Fruit fly (Drosophila melanogaster) whole organism, embryonic: ENCODE measurements around the gene tst.

Experiments
- Asciz ChIP-seq: fragments of 200-800 bp; sonication (Bioruptor generic); optimal IDR thresholded peaks from 2 replicates; lab custom pipeline; 2017; ENCODE audit warnings: missing biosample characterization, mild to moderate bottlenecking, missing genetic modification characterization, missing genetic modification reagents
- Bgb ChIP-seq: fragments of 200-800 bp; sonication (Bioruptor generic); IDR thresholded peaks from 2 replicates; pipeline ENCODE4 v1.3.6; 2022; ENCODE audit warnings: missing biosample characterization, missing genetic modification characterization; ENCODE audit not compliant: partially characterized antibody
- CG11723 ChIP-seq: fragments of 200-800 bp; sonication (Bioruptor generic); optimal IDR thresholded peaks from 2 replicates; lab custom pipeline; 2017; ENCODE audit warnings: missing biosample characterization, mild to moderate bottlenecking, missing genetic modification characterization
- CG12155 ChIP-seq: fragments of 200-800 bp; sonication (Bioruptor generic); optimal IDR thresholded peaks from 3 replicates; lab custom pipeline; 2016; ENCODE audit warnings: missing biosample characterization, missing genetic modification characterization
- CG12769 ChIP-seq: fragments of 200-800 bp; sonication (Bioruptor generic); optimal IDR thresholded peaks from 2 replicates; lab custom pipeline; 2019; ENCODE audit warnings: missing biosample characterization, mild to moderate bottlenecking, missing genetic modification characterization, moderate library complexity
- CG13424 ChIP-seq: fragments of 200-800 bp; sonication (Bioruptor generic); optimal IDR thresholded peaks from 2 replicates; lab custom pipeline; 2019; ENCODE audit warnings: missing biosample characterization, mild to moderate bottlenecking, missing genetic modification characterization, moderate library complexity
- CG15269 ChIP-seq: fragments of 200-800 bp; sonication (Bioruptor generic); optimal IDR thresholded peaks from 2 replicates; lab custom pipeline; 2018; ENCODE audit warnings: missing biosample characterization, mild to moderate bottlenecking, missing genetic modification characterization, moderate library complexity
- CG17361 ChIP-seq: fragments of 200-800 bp; sonication (Bioruptor generic); IDR thresholded peaks from 3 replicates; pipeline ENCODE4 v1.3.6; 2022; ENCODE audit warnings: missing biosample characterization, missing genetic modification characterization
- CG18262 ChIP-seq: fragments of 200-800 bp; optimal IDR thresholded peaks from 3 replicates; lab custom pipeline; 2019; ENCODE audit warnings: missing biosample characterization, mild to moderate bottlenecking, missing genetic modification characterization, moderate library complexity
- CG2678 ChIP-seq: fragments of 200-800 bp; sonication (Bioruptor generic); optimal IDR thresholded peaks from 3 replicates; lab custom pipeline; 2019; ENCODE audit warnings: missing biosample characterization, mild to moderate bottlenecking, missing genetic modification characterization, moderate library complexity
- CG31441 ChIP-seq: fragments of 200-800 bp; sonication (Bioruptor generic); IDR thresholded peaks from 2 replicates; pipeline ENCODE4 v1.3.6; 2022; ENCODE audit warnings: missing biosample characterization, missing genetic modification characterization
- CG9797 ChIP-seq: fragments of 200-800 bp; sonication (Bioruptor generic); optimal IDR thresholded peaks from 3 replicates; lab custom pipeline; 2018; ENCODE audit warnings: missing biosample characterization, mild to moderate bottlenecking, missing genetic modification characterization
- CG9932 ChIP-seq: fragments of 200-800 bp; sonication (Bioruptor generic); IDR thresholded peaks from 2 replicates; pipeline ENCODE4 v1.3.6; 2022; ENCODE audit warnings: missing biosample characterization, missing genetic modification characterization
- CTCF ChIP-seq: fragments of 200-800 bp; sonication (Bioruptor generic); optimal IDR thresholded peaks from 2 replicates; lab custom pipeline; 2017; ENCODE audit warnings: missing biosample characterization, mild to moderate bottlenecking, missing genetic modification characterization, moderate library complexity
- CoRest ChIP-seq: fragments of 200-800 bp; sonication (Bioruptor generic); optimal IDR thresholded peaks from 3 replicates; lab custom pipeline; 2018; ENCODE audit warnings: missing biosample characterization, mild to moderate bottlenecking, missing genetic modification characterization, moderate library complexity
- Dek ChIP-seq: fragments of 200-800 bp; sonication (Bioruptor generic); optimal IDR thresholded peaks from 3 replicates; lab custom pipeline; 2019; ENCODE audit warnings: missing biosample characterization, mild to moderate bottlenecking, missing genetic modification characterization, moderate library complexity
- Dp ChIP-seq: fragments of 200-800 bp; sonication (Bioruptor generic); optimal IDR thresholded peaks from 2 replicates; lab custom pipeline; 2018; ENCODE audit warnings: missing biosample characterization, mild to moderate bottlenecking, missing genetic modification characterization, moderate library complexity
- Ets97D ChIP-seq: fragments of 200-800 bp; sonication (Bioruptor generic); optimal IDR thresholded peaks from 3 replicates; lab custom pipeline; 2016; ENCODE audit warnings: missing biosample characterization, missing genetic modification characterization
- H15 ChIP-seq: fragments of 200-800 bp; sonication (Bioruptor generic); IDR thresholded peaks from 3 replicates; pipeline ENCODE4 v1.3.6; 2022; ENCODE audit warnings: missing biosample characterization, missing genetic modification characterization
- Hmr ChIP-seq: fragments of 200-800 bp; sonication (Bioruptor generic); optimal IDR thresholded peaks from 3 replicates; lab custom pipeline; 2017; ENCODE audit warnings: mild to moderate bottlenecking, missing biosample characterization, missing genetic modification reagents, missing genetic modification characterization
- Hr51 ChIP-seq, 2 experiments: fragments of 200-800 bp; sonication (Bioruptor generic); optimal IDR thresholded peaks; 2 replicates in 1 of 2; 3 replicates in 1 of 2; lab custom pipeline; 2016 to 2018; ENCODE audit warnings: missing biosample characterization in 2 of 2, missing genetic modification characterization in 2 of 2, mild to moderate bottlenecking in 1 of 2, moderate library complexity in 1 of 2
- Kr ChIP-seq: fragments of 200-800 bp; sonication (Bioruptor generic); optimal IDR thresholded peaks from 2 replicates; lab custom pipeline; 2017; ENCODE audit warnings: missing biosample characterization, mild to moderate bottlenecking, missing genetic modification characterization
- Nf-YC ChIP-seq: fragments of 200-800 bp; optimal IDR thresholded peaks from 3 replicates; lab custom pipeline; 2019; ENCODE audit warnings: missing biosample characterization, mild to moderate bottlenecking, missing genetic modification characterization, moderate library complexity
- Trl ChIP-seq, 3 experiments: fragments of >200 bp in 2 of 3; fragments of 200-800 bp in 1 of 3; sonication (Bioruptor generic) in 1 of 3; optimal IDR thresholded peaks; 2 replicates in 1 of 3; 3 replicates in 2 of 3; lab custom pipeline; 2016 to 2017; ENCODE audit warnings: missing biosample characterization in 1 of 3, missing genetic modification characterization in 1 of 3
- amos ChIP-seq: fragments of 200-800 bp; sonication (Bioruptor generic); IDR thresholded peaks from 2 replicates; pipeline ENCODE4 v1.3.6; 2022; ENCODE audit warnings: missing biosample characterization, missing genetic modification characterization; ENCODE audit not compliant: partially characterized antibody
- ase ChIP-seq: fragments of 200-800 bp; sonication (Bioruptor generic); IDR thresholded peaks from 3 replicates; pipeline ENCODE4 v1.3.6; 2022; ENCODE audit warnings: missing biosample characterization, missing genetic modification characterization
- bowl ChIP-seq: fragments of 200-800 bp; sonication (Bioruptor generic); IDR thresholded peaks from 2 replicates; pipeline ENCODE4 v1.3.6; 2022; ENCODE audit warnings: missing biosample characterization, missing genetic modification characterization
- ci ChIP-seq: fragments of 200-800 bp; sonication (Bioruptor generic); IDR thresholded peaks from 3 replicates; pipeline ENCODE4 v1.3.6; 2022; ENCODE audit warnings: missing biosample characterization, missing genetic modification characterization
- cwo ChIP-seq: fragments of 200-800 bp; sonication (Bioruptor generic); optimal IDR thresholded peaks from 3 replicates; lab custom pipeline; 2017; ENCODE audit warnings: missing biosample characterization, missing genetic modification characterization, mild to moderate bottlenecking, moderate library complexity, missing genetic modification reagents
- dm ChIP-seq: fragments of 200-800 bp; sonication (Bioruptor generic); optimal IDR thresholded peaks from 3 replicates; lab custom pipeline; 2016; ENCODE audit warnings: missing biosample characterization, missing genetic modification characterization
- eve ChIP-seq, 2 experiments: fragments of >200 bp; optimal IDR thresholded peaks; 2 replicates each; lab custom pipeline; 2017; ENCODE audit warnings: missing biosample characterization in 2 of 2, missing genetic modification characterization in 2 of 2
- fd64A ChIP-seq: fragments of 200-800 bp; sonication (Bioruptor generic); optimal IDR thresholded peaks from 3 replicates; lab custom pipeline; 2018; ENCODE audit warnings: missing biosample characterization, mild to moderate bottlenecking, missing genetic modification characterization
- gem ChIP-seq: fragments of 200-800 bp; sonication (Bioruptor generic); optimal IDR thresholded peaks from 2 replicates; lab custom pipeline; 2019; ENCODE audit warnings: missing biosample characterization, mild to moderate bottlenecking, missing genetic modification characterization, moderate library complexity
- gsb-n ChIP-seq: fragments of 200-800 bp; sonication (Bioruptor generic); optimal IDR thresholded peaks from 3 replicates; lab custom pipeline; 2018; ENCODE audit warnings: missing biosample characterization, mild to moderate bottlenecking, missing genetic modification characterization
- jigr1 ChIP-seq: fragments of 200-800 bp; sonication (Bioruptor generic); IDR thresholded peaks from 3 replicates; pipeline ENCODE4 v1.3.6; 2022; ENCODE audit warnings: missing biosample characterization, missing genetic modification characterization
- kay ChIP-seq: fragments of 200-800 bp; sonication (Bioruptor generic); optimal IDR thresholded peaks from 2 replicates; lab custom pipeline; 2016; ENCODE audit warnings: missing biosample characterization, missing genetic modification characterization
- lbe ChIP-seq: fragments of 200-800 bp; sonication (Bioruptor generic); optimal IDR thresholded peaks from 2 replicates; lab custom pipeline; 2016; ENCODE audit warnings: missing biosample characterization, mild to moderate bottlenecking, missing genetic modification characterization
- lmd ChIP-seq: fragments of 200-800 bp; sonication (Bioruptor generic); IDR thresholded peaks from 2 replicates; pipeline ENCODE4 v1.3.6; 2022; ENCODE audit warnings: missing biosample characterization, missing genetic modification characterization
- maf-S ChIP-seq: fragments of 200-800 bp; sonication (Bioruptor generic); optimal IDR thresholded peaks from 2 replicates; lab custom pipeline; 2016; ENCODE audit warnings: missing biosample characterization, missing genetic modification characterization
- mld ChIP-seq: fragments of 200-800 bp; sonication (Bioruptor generic); IDR thresholded peaks from 3 replicates; pipeline ENCODE4 v1.3.6; 2022; ENCODE audit warnings: missing biosample characterization, missing genetic modification characterization; ENCODE audit not compliant: partially characterized antibody
- nau ChIP-seq: fragments of 200-800 bp; sonication (Bioruptor generic); optimal IDR thresholded peaks from 3 replicates; lab custom pipeline; 2017; ENCODE audit warnings: missing biosample characterization, mild to moderate bottlenecking, missing genetic modification characterization, missing genetic modification reagents
- nmo ChIP-seq: fragments of 200-800 bp; sonication (Bioruptor generic); optimal IDR thresholded peaks from 2 replicates; lab custom pipeline; 2018; ENCODE audit warnings: missing biosample characterization, mild to moderate bottlenecking, missing genetic modification characterization, moderate library complexity
- phol ChIP-seq: fragments of 200-800 bp; sonication (Bioruptor generic); optimal IDR thresholded peaks from 3 replicates; lab custom pipeline; 2018; ENCODE audit warnings: missing biosample characterization, mild to moderate bottlenecking, missing genetic modification characterization, moderate library complexity
- pros ChIP-seq: fragments of 200-800 bp; sonication (Bioruptor generic); optimal IDR thresholded peaks from 3 replicates; lab custom pipeline; 2019; ENCODE audit warnings: missing biosample characterization, mild to moderate bottlenecking, missing genetic modification characterization, moderate library complexity
- pzg ChIP-seq: fragments of 200-800 bp; sonication (Bioruptor generic); optimal IDR thresholded peaks from 3 replicates; lab custom pipeline; 2018; ENCODE audit warnings: missing biosample characterization, mild to moderate bottlenecking, missing genetic modification characterization, moderate library complexity
- salm ChIP-seq: fragments of 200-800 bp; sonication (Bioruptor generic); optimal IDR thresholded peaks from 2 replicates; lab custom pipeline; 2018; ENCODE audit warnings: missing biosample characterization, mild to moderate bottlenecking, missing genetic modification characterization
- sd ChIP-seq: fragments of 200-800 bp; sonication (Bioruptor generic); optimal IDR thresholded peaks from 3 replicates; lab custom pipeline; 2018; ENCODE audit warnings: missing biosample characterization, mild to moderate bottlenecking, missing genetic modification characterization, moderate library complexity
- tap ChIP-seq: fragments of 200-800 bp; optimal IDR thresholded peaks from 3 replicates; lab custom pipeline; 2019; ENCODE audit warnings: missing biosample characterization, mild to moderate bottlenecking, missing genetic modification characterization, moderate library complexity
- unpg ChIP-seq: fragments of 200-800 bp; sonication (Bioruptor generic); optimal IDR thresholded peaks from 3 replicates; lab custom pipeline; 2018; ENCODE audit warnings: missing biosample characterization, mild to moderate bottlenecking, missing genetic modification characterization, moderate library complexity

tst gene

dm6 chr3R:23721936-23722335 is 50.7 kb downstream of the tst start (continued):
- TF ChIP-seq Trl (optimal IDR thresholded peaks at IDR 0.05; lab: Kevin White, UChicago) (no peak), Trl (GFP tag; optimal IDR thresholded peaks at IDR 0.05; lab: Kevin White, UChicago) (peak; percentile 19), nmo (GFP tag; lab: Kevin White, UChicago) (peak; percentile 50), unpg (GFP tag; lab: Kevin White, UChicago) (peak; percentile 23), salm (tag; lab: Kevin White, UChicago) (peak; percentile 67), maf-S (GFP tag; lab: Kevin White, UChicago) (peak; percentile 9), ci (0 out of 3 replicates have a peak, but pooled peaks have one; percentile 26), CoRest (tag; lab: Kevin White, UChicago) (peak; percentile 70), Kr (GFP tag; lab: Kevin White, UChicago) (no peak), sd (tag; lab: Kevin White, UChicago) (peak; percentile 21), mld (no peak), CG31441 (GFP tag; lab: Robert Waterston, UW) (0 out of 2 replicates have a peak, but pooled peaks have one; percentile 13), Asciz (GFP tag; lab: Kevin White, UChicago) (peak; percentile 2), CG2678 (tag; lab: Kevin White, UChicago) (peak; percentile 42), CG9932 (GFP tag; lab: Robert Waterston, UW) (peak; percentile 50), CG12155 (GFP tag; lab: Kevin White, UChicago) (peak; percentile 1), phol (tag; lab: Kevin White, UChicago) (peak; percentile 15), bowl (no peak), ase (GFP tag; lab: Robert Waterston, UW) (no peak), gsb-n (tag; lab: Kevin White, UChicago) (peak; percentile 7), nau (GFP tag; lab: Kevin White, UChicago) (no peak), CG18262 (peak; percentile 26), Dp (peak; percentile 95), dm (no peak), pros (GFP tag; lab: Kevin White, UChicago) (peak; percentile 80), jigr1 (GFP tag; lab: Robert Waterston, UW) (peak; percentile 48; the same call in 1 of the 3 replicates), Hmr (GFP tag; lab: Kevin White, UChicago) (peak; percentile 76), Nf-YC (tag; lab: Kevin White, UChicago) (peak; percentile 54), gem (tag; lab: Kevin White, UChicago) (peak; percentile 56), cwo (no peak), Bgb (GFP tag; lab: Robert Waterston, UW) (peak; percentile 42; the same call in 1 of the 2 replicates), CTCF (GFP tag; lab: Kevin White, UChicago) (peak; percentile 98), eve (GFP tag; optimal IDR thresholded peaks at IDR 0.05; lab: Kevin White, UChicago) (peak in 1 of 2 experiments; percentile 31), CG13424 (tag; lab: Kevin White, UChicago) (peak; percentile 33), amos (GFP tag; lab: Robert Waterston, UW) (no peak), CG15269 (tag; lab: Kevin White, UChicago) (peak; percentile 43), CG11723 (GFP tag; lab: Kevin White, UChicago) (no peak), Ets97D (GFP tag; lab: Kevin White, UChicago) (peak; percentile 2), kay (GFP tag; lab: Kevin White, UChicago) (peak; percentile 8), CG12769 (tag; lab: Kevin White, UChicago) (peak; percentile 24), Dek (tag; lab: Kevin White, UChicago) (peak; percentile 83), H15 (GFP tag; lab: Robert Waterston, UW) (no peak), CG9797 (no peak), pzg (GFP tag; lab: Kevin White, UChicago) (peak; percentile 20), tap (tag; lab: Kevin White, UChicago) (peak; percentile 22), Hr51 (GFP tag; optimal IDR thresholded peaks at IDR 0.05; lab: Kevin White, UChicago) (peak in 1 of 2 experiments; percentile 16), fd64A (GFP tag; lab: Kevin White, UChicago) (no peak), lbe (GFP tag; lab: Kevin White, UChicago) (peak; percentile 15), lmd (GFP tag; lab: Robert Waterston, UW) (peak; percentile 22; the same call in 1 of the 2 replicates), CG17361 (GFP tag; lab: Robert Waterston, UW) (peak; percentile 29; the same call in 1 of the 3 replicates)
